Worm (Caenorhabditis elegans): Measurements from ENCODE around the gene pho-6.

DNA sequence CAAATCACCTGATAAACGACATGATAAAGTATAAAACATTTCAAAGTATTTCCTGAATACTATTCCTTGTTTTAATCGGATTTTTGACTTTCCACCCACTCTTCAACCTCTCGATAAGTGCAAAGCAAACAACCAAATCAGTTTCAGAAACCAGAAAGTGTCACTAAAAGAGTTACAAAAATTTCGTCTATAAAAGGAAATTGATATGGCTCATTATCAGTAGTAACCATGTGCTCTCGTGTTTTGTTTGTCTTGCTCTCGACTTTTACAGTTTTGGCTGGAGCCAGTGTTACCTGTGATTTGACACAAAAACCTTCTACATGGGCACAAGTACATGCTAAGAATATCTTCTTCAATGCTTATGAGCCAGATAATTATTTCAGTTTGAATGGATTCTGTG, 10.5 kb downstream of the pho-6 start, which contains the start of gene F52E1.14:
- TF ChIP-seq ztf-11 (tag; optimal IDR thresholded peaks at IDR 0.05), result no peak
- TF ChIP-seq egl-27 (tag; optimal IDR thresholded peaks at IDR 0.05), result no peak
- no peak for TF ChIP-seq unc-55 (GFP tag; optimal IDR thresholded peaks at IDR 0.05)
- TF ChIP-seq zag-1 (tag; optimal IDR thresholded peaks at IDR 0.05), result no peak
- TF ChIP-seq lin-39 (tag; optimal IDR thresholded peaks at IDR 0.05), result no peak
- TF ChIP-seq lsy-2 (tag; optimal IDR thresholded peaks at IDR 0.05), result no peak
- no peak for TF ChIP-seq snpc-4 (tag; optimal IDR thresholded peaks at IDR 0.05)
- TF ChIP-seq lin-11 (tag; optimal IDR thresholded peaks at IDR 0.05), result no peak
